Worm (Caenorhabditis elegans): ENCODE results near the gene rrsr-1.

- TF ChIP-seq ztf-4 (tag; optimal IDR thresholded peaks at IDR 0.05) = no peak
- no peak for TF ChIP-seq ceh-82 (tag; optimal IDR thresholded peaks at IDR 0.05)
- TF ChIP-seq ama-1 (optimal IDR thresholded peaks at IDR 0.05) = no peak
- TF ChIP-seq pha-4 (tag; optimal IDR thresholded peaks at IDR 0.05) = no peak
- TF ChIP-seq nhr-76 (tag; optimal IDR thresholded peaks at IDR 0.05) = no peak
- TF ChIP-seq lin-15B (tag; optimal IDR thresholded peaks at IDR 0.05) = peak; percentile 5
- TF ChIP-seq nhr-77 (tag; optimal IDR thresholded peaks at IDR 0.05) = no peak
- TF ChIP-seq jun-1 (tag; optimal IDR thresholded peaks at IDR 0.05) = no peak
- no peak for TF ChIP-seq ceh-28 (tag; optimal IDR thresholded peaks at IDR 0.05)
- no peak for TF ChIP-seq unc-39 (tag; optimal IDR thresholded peaks at IDR 0.05)
These were observed at the start of gene rrsr-1 for ce11 chrV:14424958-14425492.

Data from whole organism, L3 larva.